Fruit fly (Drosophila melanogaster) whole organism, embryonic: ENCODE results near the gene MED4.

Experiments
- Ada2b ChIP-seq: fragments of 200-800 bp; sonication (Bioruptor generic); IDR thresholded peaks from 2 replicates; pipeline ENCODE4 v1.3.6; 2022; ENCODE audit warnings: missing biosample characterization, missing genetic modification characterization
- Asciz ChIP-seq: fragments of 200-800 bp; sonication (Bioruptor generic); optimal IDR thresholded peaks from 2 replicates; lab custom pipeline; 2017; ENCODE audit warnings: missing biosample characterization, mild to moderate bottlenecking, missing genetic modification characterization, missing genetic modification reagents
- CG10979 ChIP-seq: fragments of 200-800 bp; sonication (Bioruptor generic); optimal IDR thresholded peaks from 2 replicates; lab custom pipeline; 2018; ENCODE audit warnings: missing biosample characterization, mild to moderate bottlenecking, missing genetic modification characterization, moderate library complexity
- CG12942 ChIP-seq: fragments of 200-800 bp; sonication (Bioruptor generic); optimal IDR thresholded peaks from 3 replicates; lab custom pipeline; 2016; ENCODE audit warnings: missing biosample characterization, missing genetic modification characterization
- CG13894 ChIP-seq: fragments of 200-800 bp; sonication (Bioruptor generic); optimal IDR thresholded peaks from 3 replicates; lab custom pipeline; 2018; ENCODE audit warnings: missing biosample characterization, mild to moderate bottlenecking, missing genetic modification characterization, moderate library complexity
- CG16813 ChIP-seq: fragments of 200-800 bp; sonication (Bioruptor generic); IDR thresholded peaks from 3 replicates; pipeline ENCODE4 v1.3.6; 2022; ENCODE audit warnings: missing biosample characterization, missing genetic modification characterization; ENCODE audit not compliant: partially characterized antibody
- CG16863 ChIP-seq: fragments of 200-800 bp; sonication (Bioruptor generic); optimal IDR thresholded peaks from 3 replicates; lab custom pipeline; 2016; ENCODE audit warnings: missing biosample characterization, missing genetic modification characterization
- CG2678 ChIP-seq: fragments of 200-800 bp; sonication (Bioruptor generic); optimal IDR thresholded peaks from 3 replicates; lab custom pipeline; 2019; ENCODE audit warnings: missing biosample characterization, mild to moderate bottlenecking, missing genetic modification characterization, moderate library complexity
- CG31365 ChIP-seq: fragments of 200-800 bp; sonication (Bioruptor generic); optimal IDR thresholded peaks from 2 replicates; lab custom pipeline; 2018; ENCODE audit warnings: missing biosample characterization, mild to moderate bottlenecking, missing genetic modification characterization
- CG32767 ChIP-seq: fragments of 200-800 bp; sonication (Bioruptor generic); IDR thresholded peaks from 2 replicates; pipeline ENCODE4 v1.3.6; 2022; ENCODE audit warnings: missing biosample characterization, missing genetic modification characterization
- CG3847 ChIP-seq: fragments of 200-800 bp; sonication (Bioruptor generic); IDR thresholded peaks from 2 replicates; pipeline ENCODE4 v1.3.6; 2022; ENCODE audit warnings: missing biosample characterization, missing genetic modification characterization
- CG4360 ChIP-seq: fragments of 200-800 bp; sonication (Bioruptor generic); IDR thresholded peaks from 2 replicates; pipeline ENCODE4 v1.3.6; 2022; ENCODE audit warnings: missing biosample characterization, missing genetic modification characterization
- CG4730 ChIP-seq: fragments of 200-800 bp; sonication (Bioruptor generic); IDR thresholded peaks from 2 replicates; pipeline ENCODE4 v1.3.6; 2022; ENCODE audit warnings: missing biosample characterization, missing genetic modification characterization
- CG6791 ChIP-seq: fragments of 200-800 bp; sonication (Bioruptor generic); IDR thresholded peaks from 3 replicates; pipeline ENCODE4 v1.3.6; 2022; ENCODE audit warnings: missing biosample characterization, missing genetic modification characterization; ENCODE audit not compliant: partially characterized antibody
- CG7357 ChIP-seq: fragments of 200-800 bp; sonication (Bioruptor generic); IDR thresholded peaks from 3 replicates; pipeline ENCODE4 v1.3.6; 2022; ENCODE audit warnings: missing biosample characterization, missing genetic modification characterization
- CG7839 ChIP-seq: fragments of 200-800 bp; sonication (Bioruptor generic); optimal IDR thresholded peaks from 3 replicates; lab custom pipeline; 2018; ENCODE audit warnings: missing biosample characterization, mild to moderate bottlenecking, missing genetic modification characterization, moderate library complexity
- CG8924 ChIP-seq: fragments of 200-800 bp; optimal IDR thresholded peaks from 3 replicates; lab custom pipeline; 2019; ENCODE audit warnings: missing biosample characterization, mild to moderate bottlenecking, missing genetic modification characterization, moderate library complexity
- CHES-1-like ChIP-seq: fragments of 200-800 bp; sonication (Bioruptor generic); optimal IDR thresholded peaks from 2 replicates; lab custom pipeline; 2016; ENCODE audit warnings: missing biosample characterization, missing genetic modification characterization
- Camta ChIP-seq: fragments of 200-800 bp; sonication (Bioruptor generic); optimal IDR thresholded peaks from 2 replicates; lab custom pipeline; 2016; ENCODE audit warnings: missing biosample characterization, missing genetic modification characterization
- Chrac-16 ChIP-seq: fragments of 200-800 bp; sonication (Bioruptor generic); optimal IDR thresholded peaks from 3 replicates; lab custom pipeline; 2016; ENCODE audit warnings: missing biosample characterization, missing genetic modification characterization
- CrebB ChIP-seq: fragments of 200-800 bp; sonication (Bioruptor generic); optimal IDR thresholded peaks from 3 replicates; lab custom pipeline; 2018; ENCODE audit warnings: missing biosample characterization, mild to moderate bottlenecking, missing genetic modification characterization
- Dll ChIP-seq: fragments of 200-800 bp; sonication (Bioruptor generic); IDR thresholded peaks from 4 replicates; pipeline ENCODE4 v1.3.6; 2022; ENCODE audit warnings: missing biosample characterization, missing genetic modification characterization; ENCODE audit not compliant: partially characterized antibody
- Doc3 ChIP-seq: fragments of 200-800 bp; sonication (Bioruptor generic); IDR thresholded peaks from 3 replicates; pipeline ENCODE4 v1.3.6; 2022; ENCODE audit warnings: missing biosample characterization, missing genetic modification characterization; ENCODE audit not compliant: partially characterized antibody
- Nf-YC ChIP-seq: fragments of 200-800 bp; optimal IDR thresholded peaks from 3 replicates; lab custom pipeline; 2019; ENCODE audit warnings: missing biosample characterization, mild to moderate bottlenecking, missing genetic modification characterization, moderate library complexity
- Sin3A ChIP-seq: fragments of >200 bp; optimal IDR thresholded peaks from 2 replicates; lab custom pipeline; 2018
- Sox100B ChIP-seq: fragments of 200-800 bp; sonication (Bioruptor generic); optimal IDR thresholded peaks from 3 replicates; lab custom pipeline; 2018; ENCODE audit warnings: missing biosample characterization, mild to moderate bottlenecking, missing genetic modification characterization
- Xbp1 ChIP-seq: fragments of 200-800 bp; sonication (Bioruptor generic); optimal IDR thresholded peaks from 3 replicates; lab custom pipeline; 2016; ENCODE audit warnings: missing biosample characterization, mild to moderate bottlenecking, missing genetic modification characterization
- ac ChIP-seq: fragments of 200-800 bp; sonication (Bioruptor generic); optimal IDR thresholded peaks from 3 replicates; lab custom pipeline; 2017; ENCODE audit warnings: missing biosample characterization, mild to moderate bottlenecking, missing genetic modification characterization
- ara ChIP-seq: fragments of 200-800 bp; sonication (Bioruptor generic); IDR thresholded peaks from 2 replicates; pipeline ENCODE4 v1.3.6; 2022; ENCODE audit warnings: missing biosample characterization, missing genetic modification characterization
- ase ChIP-seq: fragments of 200-800 bp; sonication (Bioruptor generic); IDR thresholded peaks from 3 replicates; pipeline ENCODE4 v1.3.6; 2022; ENCODE audit warnings: missing biosample characterization, missing genetic modification characterization
- bbx ChIP-seq: fragments of 200-800 bp; sonication (Bioruptor generic); IDR thresholded peaks from 2 replicates; pipeline ENCODE4 v1.3.6; 2022; ENCODE audit warnings: missing biosample characterization, missing genetic modification characterization; ENCODE audit not compliant: partially characterized antibody
- bsh ChIP-seq, 2 experiments: fragments of 200-800 bp; sonication (Bioruptor generic); optimal IDR thresholded peaks; 2 replicates each; lab custom pipeline; 2017 to 2018; ENCODE audit warnings: mild to moderate bottlenecking in 2 of 2, missing biosample characterization in 2 of 2, missing genetic modification characterization in 2 of 2, moderate library complexity in 1 of 2
- btn ChIP-seq: fragments of 200-800 bp; sonication (Bioruptor generic); optimal IDR thresholded peaks from 2 replicates; lab custom pipeline; 2016; ENCODE audit warnings: missing biosample characterization, missing genetic modification characterization
- chn ChIP-seq: fragments of 200-800 bp; sonication (Bioruptor generic); optimal IDR thresholded peaks from 2 replicates; lab custom pipeline; 2016; ENCODE audit warnings: missing biosample characterization, missing genetic modification characterization
- fd3F ChIP-seq: fragments of 200-800 bp; sonication (Bioruptor generic); optimal IDR thresholded peaks from 2 replicates; lab custom pipeline; 2018; ENCODE audit warnings: missing biosample characterization, mild to moderate bottlenecking, missing genetic modification characterization, moderate library complexity
- gro ChIP-seq: fragments of 200-800 bp; sonication (Bioruptor generic); optimal IDR thresholded peaks from 2 replicates; lab custom pipeline; 2016; ENCODE audit warnings: missing biosample characterization, missing genetic modification characterization
- h ChIP-seq: fragments of >200 bp; optimal IDR thresholded peaks from 2 replicates; lab custom pipeline; 2017
- ken ChIP-seq: fragments of 200-800 bp; sonication (Bioruptor generic); IDR thresholded peaks from 3 replicates; pipeline ENCODE4 v1.3.6; 2022; ENCODE audit warnings: missing biosample characterization, missing genetic modification characterization
- onecut ChIP-seq: fragments of 200-800 bp; sonication (Bioruptor generic); IDR thresholded peaks from 2 replicates; pipeline ENCODE4 v1.3.6; 2022; ENCODE audit warnings: missing biosample characterization, missing genetic modification characterization
- pan ChIP-seq, 4 experiments: fragments of >200 bp in 3 of 4; fragments of 200-800 bp in 1 of 4; sonication (Bioruptor generic) in 1 of 4; optimal IDR thresholded peaks in 3 of 4; IDR thresholded peaks in 1 of 4; 2 replicates each; pipeline versions ENCODE4 v1.3.6 to Lab custom; 2017 to 2022; ENCODE audit warnings: missing biosample characterization in 2 of 4, missing genetic modification characterization in 2 of 4, mixed read lengths in 1 of 4
- phol ChIP-seq: fragments of 200-800 bp; sonication (Bioruptor generic); optimal IDR thresholded peaks from 3 replicates; lab custom pipeline; 2018; ENCODE audit warnings: missing biosample characterization, mild to moderate bottlenecking, missing genetic modification characterization, moderate library complexity
- shn ChIP-seq: fragments of 200-800 bp; sonication (Bioruptor generic); optimal IDR thresholded peaks from 3 replicates; lab custom pipeline; 2016; ENCODE audit warnings: missing biosample characterization, missing genetic modification characterization
- sima ChIP-seq: fragments of 200-800 bp; sonication (Bioruptor generic); optimal IDR thresholded peaks from 2 replicates; lab custom pipeline; 2016; ENCODE audit warnings: missing biosample characterization, missing genetic modification characterization
- slp2 ChIP-seq: fragments of 200-800 bp; sonication (Bioruptor generic); optimal IDR thresholded peaks from 2 replicates; lab custom pipeline; 2016; ENCODE audit warnings: missing biosample characterization, missing genetic modification characterization
- sr ChIP-seq: fragments of 200-800 bp; sonication (Bioruptor generic); IDR thresholded peaks from 3 replicates; pipeline ENCODE4 v1.3.6; 2022; ENCODE audit warnings: missing biosample characterization, missing genetic modification characterization
- stc ChIP-seq: fragments of 200-800 bp; sonication (Bioruptor generic); IDR thresholded peaks from 2 replicates; pipeline ENCODE4 v1.3.6; 2022; ENCODE audit warnings: missing biosample characterization, missing genetic modification characterization
- tin ChIP-seq: fragments of 200-800 bp; sonication (Bioruptor generic); optimal IDR thresholded peaks from 3 replicates; lab custom pipeline; 2016; ENCODE audit warnings: missing biosample characterization, missing genetic modification characterization
- tna ChIP-seq: fragments of 200-800 bp; sonication (Bioruptor generic); IDR thresholded peaks from 2 replicates; pipeline ENCODE4 v1.3.6; 2022; ENCODE audit warnings: missing biosample characterization, missing genetic modification characterization; ENCODE audit not compliant: partially characterized antibody
- vnd ChIP-seq: fragments of 200-800 bp; sonication (Bioruptor generic); IDR thresholded peaks from 3 replicates; pipeline ENCODE4 v1.3.6; 2022; ENCODE audit warnings: missing biosample characterization, missing genetic modification characterization; ENCODE audit not compliant: partially characterized antibody
- zen2 ChIP-seq: fragments of 200-800 bp; sonication (Bioruptor generic); IDR thresholded peaks from 3 replicates; pipeline ENCODE4 v1.3.6; 2022; ENCODE audit warnings: missing biosample characterization, missing genetic modification characterization; ENCODE audit not compliant: partially characterized antibody

MED4 gene

dm6 chr3L:7249167-7249566 is 1.2 kb downstream of the MED4 start, which contains the start of gene Cdc27 (continued):
- TF ChIP-seq bsh (GFP tag; optimal IDR thresholded peaks at IDR 0.05; lab: Kevin White, UChicago) (peak in 1 of 2 experiments; percentile 36), slp2 (no peak), CG10979 (tag; lab: Kevin White, UChicago) (peak; percentile 25), CG2678 (tag; lab: Kevin White, UChicago) (peak; percentile 55), CG7839 (tag; lab: Kevin White, UChicago) (peak; percentile 55), stc (no peak), CG16863 (GFP tag; lab: Kevin White, UChicago) (no peak), zen2 (GFP tag; lab: Robert Waterston, UW) (peak; percentile 61; the same call in 1 of the 3 replicates), sima (GFP tag; lab: Kevin White, UChicago) (no peak), Xbp1 (GFP tag; lab: Kevin White, UChicago) (peak; percentile 33), tna (GFP tag; lab: Robert Waterston, UW) (peak; percentile 60), CG13894 (tag; lab: Kevin White, UChicago) (peak; percentile 44), phol (peak; percentile 66), Doc3 (GFP tag; lab: Robert Waterston, UW) (peak; percentile 63; the same call in 2 of the 3 replicates), ac (GFP tag; lab: Kevin White, UChicago) (no peak), CG16813 (peak; percentile 79), shn (GFP tag; lab: Kevin White, UChicago) (no peak), CG4360 (GFP tag; lab: Robert Waterston, UW) (no peak), CG7357 (GFP tag; lab: Robert Waterston, UW) (peak; percentile 98), CG4730 (GFP tag; lab: Robert Waterston, UW) (no peak), CG8924 (peak; percentile 57), CG31365 (tag; lab: Kevin White, UChicago) (no peak), onecut (GFP tag; lab: Robert Waterston, UW) (peak; percentile 47), ken (GFP tag; lab: Robert Waterston, UW) (0 out of 3 replicates have a peak, but pooled peaks have one; percentile 42), CG32767 (GFP tag; lab: Robert Waterston, UW) (no peak), CG3847 (peak; percentile 66), chn (peak; percentile 29), Dll (GFP tag; lab: Robert Waterston, UW) (peak; percentile 85), Nf-YC (peak; percentile 38), ase (GFP tag; lab: Robert Waterston, UW) (peak; percentile 54; the same call in 2 of the 3 replicates), Ada2b (GFP tag; lab: Robert Waterston, UW) (peak; percentile 43), CG12942 (no peak), tin (peak; percentile 49), bbx (GFP tag; lab: Robert Waterston, UW) (peak; percentile 78), Sin3A (lab: Kevin White, UChicago) (peak; percentile 58), Sox100B (GFP tag; lab: Kevin White, UChicago) (no peak), ara (no peak), btn (GFP tag; lab: Kevin White, UChicago) (no peak), gro (GFP tag; lab: Kevin White, UChicago) (peak; percentile 42), vnd (GFP tag; lab: Robert Waterston, UW) (peak; percentile 78), sr (GFP tag; lab: Robert Waterston, UW) (no peak), Asciz (GFP tag; lab: Kevin White, UChicago) (no peak), Chrac-16 (GFP tag; lab: Kevin White, UChicago) (peak; percentile 39), pan (optimal IDR thresholded peaks at IDR 0.05; lab: Kevin White, UChicago) (no peak), pan (GFP tag; optimal IDR thresholded peaks at IDR 0.05 in 1 of 2, IDR thresholded peaks at IDR 0.05 in 1 of 2) (peak in 1 of 2 experiments; percentile 11), h (lab: Kevin White, UChicago) (no peak), fd3F (GFP tag; lab: Kevin White, UChicago) (peak; percentile 13), Camta (peak; percentile 53), CG6791 (GFP tag; lab: Robert Waterston, UW) (peak; percentile 84), CHES-1-like (peak; percentile 11), CrebB (tag; lab: Kevin White, UChicago) (no peak)
